Fruit fly (Drosophila melanogaster) S2 (cell line): Measurements from ENCODE around the gene CG2701.

ENCODE experiments used
- CG8478 ChIP-seq: fragments of >200 bp; optimal IDR thresholded peaks from 2 replicates; lab custom pipeline; 2018
- CTCF ChIP-seq, 2 experiments: fragments of >200 bp; optimal IDR thresholded peaks; 2 replicates each; lab custom pipeline; 2018

dm6 chrX:2761198-2761597 lies 41.1 kb upstream of the CG2701 start:
- no peak for TF ChIP-seq CTCF (optimal IDR thresholded peaks at IDR 0.05; lab: Kevin White, UChicago)
- no peak for TF ChIP-seq CG8478 (lab: Kevin White, UChicago)
